Worm (Caenorhabditis elegans): Measurements from ENCODE around the gene fbxb-85.

DNA sequence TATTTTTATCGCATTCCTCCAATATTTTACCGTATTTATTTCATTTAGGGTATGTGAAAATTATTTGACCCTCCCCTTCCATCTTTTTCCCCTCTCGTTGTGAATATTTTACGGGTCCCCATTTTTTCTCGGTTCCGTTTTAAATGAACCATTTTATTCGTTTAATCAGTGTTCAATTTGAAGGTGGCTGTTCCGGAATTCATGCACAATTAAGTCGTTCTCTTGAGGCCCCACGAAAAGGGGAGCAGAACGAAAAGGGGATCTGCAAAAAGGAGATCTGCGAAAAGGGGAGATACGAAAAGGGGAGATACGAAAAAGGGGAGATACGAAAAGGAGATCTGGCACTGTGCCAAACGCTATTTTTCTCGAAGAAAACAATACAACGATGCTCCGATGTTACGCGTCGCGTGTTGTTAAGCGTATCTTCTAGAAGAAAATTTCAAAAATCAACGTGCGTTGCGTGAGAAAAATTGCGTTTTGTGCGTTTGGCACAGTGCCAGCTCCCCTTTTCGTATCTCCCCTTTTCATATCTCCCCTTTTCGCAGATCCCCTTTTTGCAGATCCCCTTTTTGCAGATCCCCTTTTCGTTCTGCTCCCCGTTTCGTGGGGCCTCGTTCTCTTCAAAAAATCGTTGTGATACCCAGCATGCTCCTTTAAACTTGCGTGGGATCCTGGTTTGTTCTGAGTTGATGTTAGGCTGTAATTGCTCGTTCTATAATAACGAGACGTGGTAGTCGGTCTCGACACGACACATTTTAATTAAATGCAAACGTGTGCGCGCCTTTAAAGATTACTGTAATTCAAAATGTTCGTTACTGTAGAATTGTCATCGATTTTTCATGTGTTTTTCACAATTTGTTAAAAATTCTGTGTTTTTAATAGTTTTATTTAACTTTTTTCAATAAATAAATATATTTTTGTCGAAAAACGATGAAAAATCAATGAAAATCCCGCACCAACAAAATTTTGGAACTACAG is 37.6 kb downstream of the fbxb-85 start:
- TF ChIP-seq ama-1 (optimal IDR thresholded peaks at IDR 0.05) = no peak
- TF ChIP-seq ceh-36 (tag; optimal IDR thresholded peaks at IDR 0.05) = no peak
- no peak for TF ChIP-seq tbx-37 (GFP tag; conservative IDR thresholded peaks at IDR 0.05)
- TF ChIP-seq aly-1 (tag; optimal IDR thresholded peaks at IDR 0.05) = no peak
- TF ChIP-seq ets-7 (tag; optimal IDR thresholded peaks at IDR 0.05) = no peak
- no peak for TF ChIP-seq flt-1 (GFP tag; IDR thresholded peaks at IDR 0.05)
- no peak for TF ChIP-seq hnd-1 (tag; optimal IDR thresholded peaks at IDR 0.05)
- peak; percentile 38; the same call in 1 of the 2 replicates for TF ChIP-seq tbx-11 (GFP tag; IDR thresholded peaks at IDR 0.05)
- TF ChIP-seq sea-1 (GFP tag; conservative IDR thresholded peaks at IDR 0.05) = peak; percentile 27; the same call in 1 of the 2 replicates
- no peak for TF ChIP-seq F13C5.2 (tag; optimal IDR thresholded peaks at IDR 0.05)
- TF ChIP-seq pes-1 (GFP tag; IDR thresholded peaks at IDR 0.05) = peak; percentile 57
- no peak for TF ChIP-seq hmbx-1 (tag; optimal IDR thresholded peaks at IDR 0.05)
- TF ChIP-seq ceh-13 (GFP tag; optimal IDR thresholded peaks at IDR 0.05) = no peak
- no peak for TF ChIP-seq tra-4 (tag; optimal IDR thresholded peaks at IDR 0.05)

All from whole organism, early embryonic.